Fruit fly (Drosophila melanogaster) whole organism, embryonic: Measurements from ENCODE around the gene CG14227.
A peak's percentile ranks its signal among the peaks of the same experiment; 100 is the strongest.

Experiments
- BtbVII ChIP-seq: fragments of 200-800 bp; sonication (Bioruptor generic); optimal IDR thresholded peaks from 3 replicates; lab custom pipeline; 2017; ENCODE audit warnings: missing biosample characterization, mild to moderate bottlenecking, missing genetic modification characterization
- CG11560 ChIP-seq: fragments of 200-800 bp; sonication (Bioruptor generic); IDR thresholded peaks from 3 replicates; pipeline ENCODE4 v1.3.6; 2022; ENCODE audit warnings: missing biosample characterization, missing genetic modification characterization
- CG12391 ChIP-seq: fragments of 200-800 bp; sonication (Bioruptor generic); optimal IDR thresholded peaks from 3 replicates; lab custom pipeline; 2018; ENCODE audit warnings: missing biosample characterization, mild to moderate bottlenecking, missing genetic modification characterization, moderate library complexity
- CG12744 ChIP-seq: fragments of 200-800 bp; sonication (Bioruptor generic); optimal IDR thresholded peaks from 2 replicates; lab custom pipeline; 2016; ENCODE audit warnings: missing biosample characterization, missing genetic modification characterization
- CG15514 ChIP-seq: fragments of 200-800 bp; sonication (Bioruptor generic); optimal IDR thresholded peaks from 3 replicates; lab custom pipeline; 2017; ENCODE audit warnings: missing biosample characterization, missing genetic modification characterization, mild to moderate bottlenecking, moderate library complexity, missing genetic modification reagents
- CG16813 ChIP-seq: fragments of 200-800 bp; sonication (Bioruptor generic); IDR thresholded peaks from 3 replicates; pipeline ENCODE4 v1.3.6; 2022; ENCODE audit warnings: missing biosample characterization, missing genetic modification characterization; ENCODE audit not compliant: partially characterized antibody
- CG16863 ChIP-seq: fragments of 200-800 bp; sonication (Bioruptor generic); optimal IDR thresholded peaks from 3 replicates; lab custom pipeline; 2016; ENCODE audit warnings: missing biosample characterization, missing genetic modification characterization
- CG2678 ChIP-seq: fragments of 200-800 bp; sonication (Bioruptor generic); optimal IDR thresholded peaks from 3 replicates; lab custom pipeline; 2019; ENCODE audit warnings: missing biosample characterization, mild to moderate bottlenecking, missing genetic modification characterization, moderate library complexity
- CG30020 ChIP-seq: fragments of 200-800 bp; optimal IDR thresholded peaks from 2 replicates; lab custom pipeline; 2019; ENCODE audit warnings: missing biosample characterization, mild to moderate bottlenecking, missing genetic modification characterization, moderate library complexity
- CG34224 ChIP-seq: fragments of 200-800 bp; sonication (Bioruptor generic); IDR thresholded peaks from 3 replicates; pipeline ENCODE4 v1.3.6; 2022; ENCODE audit warnings: missing biosample characterization, missing genetic modification characterization; ENCODE audit not compliant: partially characterized antibody
- CG3995 ChIP-seq: fragments of 200-800 bp; sonication (Bioruptor generic); optimal IDR thresholded peaks from 3 replicates; lab custom pipeline; 2016; ENCODE audit warnings: missing biosample characterization, missing genetic modification characterization
- CG4424 ChIP-seq: fragments of 200-800 bp; sonication (Bioruptor generic); optimal IDR thresholded peaks from 3 replicates; lab custom pipeline; 2016; ENCODE audit warnings: missing biosample characterization, missing genetic modification characterization
- CG7963 ChIP-seq: fragments of 200-800 bp; sonication (Bioruptor generic); IDR thresholded peaks from 3 replicates; pipeline ENCODE4 v1.3.6; 2022; ENCODE audit warnings: missing biosample characterization, missing genetic modification characterization; ENCODE audit not compliant: partially characterized antibody
- CG7987 ChIP-seq: fragments of 200-800 bp; sonication (Bioruptor generic); optimal IDR thresholded peaks from 2 replicates; lab custom pipeline; 2018; ENCODE audit warnings: missing biosample characterization, mild to moderate bottlenecking, missing genetic modification characterization, moderate library complexity
- CG8290 ChIP-seq, 3 experiments: fragments of 200-800 bp; sonication (Bioruptor generic); optimal IDR thresholded peaks; 2 replicates each; lab custom pipeline; 2016 to 2019; ENCODE audit warnings: missing biosample characterization in 3 of 3, missing genetic modification characterization in 3 of 3, mild to moderate bottlenecking in 2 of 3, moderate library complexity in 1 of 3
- CG8478 ChIP-seq: fragments of >200 bp; optimal IDR thresholded peaks from 2 replicates; lab custom pipeline; 2018
- D ChIP-seq, 2 experiments: fragments of 200-800 bp in 1 of 2; fragments of >200 bp in 1 of 2; sonication (Bioruptor generic) in 1 of 2; optimal IDR thresholded peaks; 2 replicates in 1 of 2; 3 replicates in 1 of 2; lab custom pipeline; 2017; ENCODE audit warnings: mild to moderate bottlenecking in 1 of 2, missing biosample characterization in 1 of 2, missing genetic modification characterization in 1 of 2, missing genetic modification reagents in 1 of 2
- Dll ChIP-seq: fragments of 200-800 bp; sonication (Bioruptor generic); IDR thresholded peaks from 4 replicates; pipeline ENCODE4 v1.3.6; 2022; ENCODE audit warnings: missing biosample characterization, missing genetic modification characterization; ENCODE audit not compliant: partially characterized antibody
- Dp ChIP-seq: fragments of 200-800 bp; sonication (Bioruptor generic); optimal IDR thresholded peaks from 2 replicates; lab custom pipeline; 2018; ENCODE audit warnings: missing biosample characterization, mild to moderate bottlenecking, missing genetic modification characterization, moderate library complexity
- E2f2 ChIP-seq: fragments of 200-800 bp; sonication (Bioruptor generic); IDR thresholded peaks from 2 replicates; pipeline ENCODE4 v1.3.6; 2022; ENCODE audit warnings: missing biosample characterization, missing genetic modification characterization
- NC2α ChIP-seq: fragments of 200-800 bp; sonication (Bioruptor generic); optimal IDR thresholded peaks from 2 replicates; lab custom pipeline; 2016; ENCODE audit warnings: missing biosample characterization, missing genetic modification characterization
- Sin3A ChIP-seq: fragments of >200 bp; optimal IDR thresholded peaks from 2 replicates; lab custom pipeline; 2018
- Ssrp ChIP-seq: fragments of 200-800 bp; sonication (Bioruptor generic); optimal IDR thresholded peaks from 2 replicates; lab custom pipeline; 2018; ENCODE audit warnings: missing biosample characterization, mild to moderate bottlenecking, missing genetic modification characterization, moderate library complexity
- YL-1 ChIP-seq: fragments of 200-800 bp; sonication (Bioruptor generic); optimal IDR thresholded peaks from 3 replicates; lab custom pipeline; 2017; ENCODE audit warnings: missing biosample characterization, mild to moderate bottlenecking, missing genetic modification characterization
- amos ChIP-seq: fragments of 200-800 bp; sonication (Bioruptor generic); IDR thresholded peaks from 2 replicates; pipeline ENCODE4 v1.3.6; 2022; ENCODE audit warnings: missing biosample characterization, missing genetic modification characterization; ENCODE audit not compliant: partially characterized antibody
- chinmo ChIP-seq: fragments of 200-800 bp; sonication (Bioruptor generic); IDR thresholded peaks from 4 replicates; pipeline ENCODE4 v1.3.6; 2022; ENCODE audit warnings: missing biosample characterization, missing genetic modification characterization; ENCODE audit not compliant: partially characterized antibody
- chm ChIP-seq: fragments of 200-800 bp; sonication (Bioruptor generic); IDR thresholded peaks from 2 replicates; pipeline ENCODE4 v1.3.6; 2022; ENCODE audit warnings: missing biosample characterization, missing genetic modification characterization
- fd3F ChIP-seq: fragments of 200-800 bp; sonication (Bioruptor generic); optimal IDR thresholded peaks from 2 replicates; lab custom pipeline; 2018; ENCODE audit warnings: missing biosample characterization, mild to moderate bottlenecking, missing genetic modification characterization, moderate library complexity
- ftz-f1 ChIP-seq: fragments of 200-800 bp; sonication (Bioruptor generic); optimal IDR thresholded peaks from 2 replicates; lab custom pipeline; 2016; ENCODE audit warnings: missing biosample characterization, missing genetic modification characterization
- gce ChIP-seq: fragments of 200-800 bp; sonication (Bioruptor generic); IDR thresholded peaks from 3 replicates; pipeline ENCODE4 v1.3.6; 2022; ENCODE audit warnings: missing biosample characterization, missing genetic modification characterization
- gfzf ChIP-seq: fragments of 200-800 bp; sonication (Bioruptor generic); optimal IDR thresholded peaks from 2 replicates; lab custom pipeline; 2016; ENCODE audit warnings: missing biosample characterization, mild to moderate bottlenecking, missing genetic modification characterization, moderate library complexity
- hb ChIP-seq: fragments of 200-800 bp; sonication (Bioruptor generic); IDR thresholded peaks from 3 replicates; pipeline ENCODE4 v1.3.6; 2022; ENCODE audit warnings: missing biosample characterization, missing genetic modification characterization; ENCODE audit not compliant: partially characterized antibody
- inv ChIP-seq: fragments of 200-800 bp; sonication (Bioruptor generic); IDR thresholded peaks from 2 replicates; pipeline ENCODE4 v1.3.6; 2022; ENCODE audit warnings: missing biosample characterization, missing genetic modification characterization; ENCODE audit not compliant: partially characterized antibody
- lilli ChIP-seq: fragments of 200-800 bp; sonication (Bioruptor generic); optimal IDR thresholded peaks from 3 replicates; lab custom pipeline; 2016; ENCODE audit warnings: missing biosample characterization, missing genetic modification characterization
- mld ChIP-seq: fragments of 200-800 bp; sonication (Bioruptor generic); IDR thresholded peaks from 3 replicates; pipeline ENCODE4 v1.3.6; 2022; ENCODE audit warnings: missing biosample characterization, missing genetic modification characterization; ENCODE audit not compliant: partially characterized antibody
- nom ChIP-seq: fragments of 200-800 bp; sonication (Bioruptor generic); optimal IDR thresholded peaks from 2 replicates; lab custom pipeline; 2017; ENCODE audit warnings: missing biosample characterization, missing genetic modification characterization, mild to moderate bottlenecking, moderate library complexity, missing genetic modification reagents
- phol ChIP-seq: fragments of 200-800 bp; sonication (Bioruptor generic); optimal IDR thresholded peaks from 3 replicates; lab custom pipeline; 2018; ENCODE audit warnings: missing biosample characterization, mild to moderate bottlenecking, missing genetic modification characterization, moderate library complexity
- pum ChIP-seq: fragments of 200-800 bp; sonication (Bioruptor generic); optimal IDR thresholded peaks from 2 replicates; lab custom pipeline; 2016; ENCODE audit warnings: missing biosample characterization, missing genetic modification characterization
- pzg ChIP-seq: fragments of 200-800 bp; sonication (Bioruptor generic); optimal IDR thresholded peaks from 3 replicates; lab custom pipeline; 2018; ENCODE audit warnings: missing biosample characterization, mild to moderate bottlenecking, missing genetic modification characterization, moderate library complexity
- sens ChIP-seq: fragments of 200-800 bp; sonication (Bioruptor generic); peaks from one replicate; lab custom pipeline; 2016; ENCODE audit warnings: missing biosample characterization, missing genetic modification characterization
- sisA ChIP-seq: fragments of 200-800 bp; sonication (Bioruptor generic); IDR thresholded peaks from 2 replicates; pipeline ENCODE4 v1.3.6; 2022; ENCODE audit warnings: missing biosample characterization, missing genetic modification characterization
- slbo ChIP-seq: fragments of 200-800 bp; sonication (Bioruptor generic); IDR thresholded peaks from 2 replicates; pipeline ENCODE4 v1.3.6; 2022; ENCODE audit warnings: missing biosample characterization, missing genetic modification characterization
- sob ChIP-seq: fragments of 200-800 bp; sonication (Bioruptor generic); IDR thresholded peaks from 2 replicates; pipeline ENCODE4 v1.3.6; 2022; ENCODE audit warnings: missing biosample characterization, missing genetic modification characterization
- tgo ChIP-seq: fragments of 200-800 bp; sonication (Bioruptor generic); IDR thresholded peaks from 3 replicates; pipeline ENCODE4 v1.3.6; 2022; ENCODE audit warnings: missing biosample characterization, missing genetic modification characterization
- unc-4 ChIP-seq: fragments of 200-800 bp; sonication (Bioruptor generic); IDR thresholded peaks from 2 replicates; pipeline ENCODE4 v1.3.6; 2022; ENCODE audit warnings: missing biosample characterization, missing genetic modification characterization; ENCODE audit not compliant: partially characterized antibody
- unpg ChIP-seq: fragments of 200-800 bp; sonication (Bioruptor generic); optimal IDR thresholded peaks from 3 replicates; lab custom pipeline; 2018; ENCODE audit warnings: missing biosample characterization, mild to moderate bottlenecking, missing genetic modification characterization, moderate library complexity
- zen2 ChIP-seq: fragments of 200-800 bp; sonication (Bioruptor generic); IDR thresholded peaks from 3 replicates; pipeline ENCODE4 v1.3.6; 2022; ENCODE audit warnings: missing biosample characterization, missing genetic modification characterization; ENCODE audit not compliant: partially characterized antibody

CG14227 gene

dm6 chrX:19683040-19683875 is 5.5 kb downstream of the CG14227 start, which contains the start of the genes dome and Ubqn (continued):
- TF ChIP-seq pzg (peak; percentile 94), lilli (GFP tag; lab: Kevin White, UChicago) (peak; percentile 31), sens (GFP tag; lab: Kevin White, UChicago) (peak; percentile 72), chinmo (peak; percentile 85), CG3995 (GFP tag; lab: Kevin White, UChicago) (peak; percentile 42), Sin3A (lab: Kevin White, UChicago) (peak; percentile 100), gce (GFP tag; lab: Robert Waterston, UW) (0 out of 3 replicates have a peak, but pooled peaks have one; percentile 9), inv (GFP tag; lab: Robert Waterston, UW) (peak; percentile 93), CG34224 (GFP tag; lab: Robert Waterston, UW) (peak; percentile 84), YL-1 (GFP tag; lab: Kevin White, UChicago) (peak; percentile 61), ftz-f1 (peak; percentile 86), CG15514 (peak; percentile 60), CG8478 (lab: Kevin White, UChicago) (peak; percentile 83), amos (peak; percentile 86), NC2α (GFP tag; lab: Kevin White, UChicago) (no peak), CG16863 (GFP tag; lab: Kevin White, UChicago) (peak; percentile 46), unpg (GFP tag; lab: Kevin White, UChicago) (peak; percentile 7), sob (GFP tag; lab: Robert Waterston, UW) (no peak), CG4424 (GFP tag; lab: Kevin White, UChicago) (peak; percentile 24), CG12391 (tag; lab: Kevin White, UChicago) (peak; percentile 6), D (optimal IDR thresholded peaks at IDR 0.05; lab: Kevin White, UChicago) (peak; percentile 45), D (GFP tag; optimal IDR thresholded peaks at IDR 0.05; lab: Kevin White, UChicago) (no peak), tgo (GFP tag; lab: Robert Waterston, UW) (no peak), CG16813 (GFP tag; lab: Robert Waterston, UW) (peak; percentile 95), CG7987 (GFP tag; lab: Kevin White, UChicago) (no peak), CG12744 (GFP tag; lab: Kevin White, UChicago) (no peak), pum (no peak), E2f2 (GFP tag; lab: Robert Waterston, UW) (peak; percentile 39), CG7963 (peak; percentile 85), hb (GFP tag; lab: Robert Waterston, UW) (peak; percentile 93), fd3F (GFP tag; lab: Kevin White, UChicago) (no peak), slbo (GFP tag; lab: Robert Waterston, UW) (no peak), BtbVII (GFP tag; lab: Kevin White, UChicago) (peak; percentile 25), CG30020 (tag; lab: Kevin White, UChicago) (peak; percentile 63), Dp (GFP tag; lab: Kevin White, UChicago) (peak; percentile 49), phol (tag; lab: Kevin White, UChicago) (peak; percentile 54), unc-4 (peak; percentile 90), Ssrp (tag; lab: Kevin White, UChicago) (no peak), sisA (GFP tag; lab: Robert Waterston, UW) (no peak), Dll (peak; percentile 93), CG2678 (tag; lab: Kevin White, UChicago) (no peak), zen2 (GFP tag; lab: Robert Waterston, UW) (peak; percentile 68), chm (peak; percentile 24; the same call in 1 of the 2 replicates), CG8290 (GFP tag; optimal IDR thresholded peaks at IDR 0.05; lab: Kevin White, UChicago) (peak; percentile 53), CG8290 (tag; optimal IDR thresholded peaks at IDR 0.05; lab: Kevin White, UChicago) (peak in 1 of 2 experiments; percentile 64), mld (peak; percentile 68; the same call in 2 of the 3 replicates), nom (peak; percentile 77), gfzf (GFP tag; lab: Kevin White, UChicago) (peak; percentile 74), CG11560 (no peak)
